Worm (Caenorhabditis elegans) whole organism, late embryonic: ENCODE data around the gene bed-1.

ENCODE experiments used
- C08G9.2 ChIP-seq: sonication (generic microtip); optimal IDR thresholded peaks from 2 replicates; lab custom pipeline; 2016; ENCODE audit warnings: mild to moderate bottlenecking, missing genetic modification characterization, moderate library complexity, missing compliant biosample characterization
- ahr-1 ChIP-seq: sonication (generic microtip); optimal IDR thresholded peaks from 2 replicates; lab custom pipeline; 2016; ENCODE audit warnings: missing genetic modification characterization, missing compliant biosample characterization
- ceh-14 ChIP-seq: sonication (generic microtip); optimal IDR thresholded peaks from 2 replicates; lab custom pipeline; 2016; ENCODE audit warnings: missing genotype, missing genetic modification characterization, missing compliant biosample characterization
- ceh-22 ChIP-seq: sonication (generic microtip); optimal IDR thresholded peaks from 2 replicates; lab custom pipeline; 2017; ENCODE audit warnings: missing biosample characterization, missing genetic modification characterization
- ceh-30 ChIP-seq: fragments of 150-350 bp; optimal IDR thresholded peaks from 2 replicates; lab custom pipeline; 2014; ENCODE audit warnings: missing biosample characterization, missing genetic modification characterization
- ceh-48 ChIP-seq: sonication (generic microtip); optimal IDR thresholded peaks from 2 replicates; lab custom pipeline; 2016; ENCODE audit warnings: missing genetic modification characterization, inconsistent platforms, missing compliant biosample characterization
- ceh-6 ChIP-seq: fragments of 200-800 bp; sonication (Bioruptor generic); optimal IDR thresholded peaks from 2 replicates; lab custom pipeline; 2018; ENCODE audit warnings: mild to moderate bottlenecking, missing genetic modification characterization, missing compliant biosample characterization
- che-1 ChIP-seq: sonication (generic microtip); optimal IDR thresholded peaks from 2 replicates; lab custom pipeline; 2016; ENCODE audit warnings: mild to moderate bottlenecking, missing genetic modification characterization, missing compliant biosample characterization
- elt-2 ChIP-seq: sonication (generic microtip); optimal IDR thresholded peaks from 2 replicates; lab custom pipeline; 2016; ENCODE audit warnings: missing genetic modification reagents, missing genetic modification characterization, missing compliant biosample characterization
- ets-4 ChIP-seq: sonication (generic microtip); optimal IDR thresholded peaks from 2 replicates; lab custom pipeline; 2016; ENCODE audit warnings: missing genetic modification characterization, missing compliant biosample characterization
- hlh-15 ChIP-seq: sonication (generic microtip); optimal IDR thresholded peaks from 2 replicates; lab custom pipeline; 2016; ENCODE audit warnings: missing genetic modification characterization, missing compliant biosample characterization
- hlh-8 ChIP-seq: sonication (generic microtip); optimal IDR thresholded peaks from 2 replicates; lab custom pipeline; 2016; ENCODE audit warnings: missing genotype, missing genetic modification characterization, missing compliant biosample characterization
- lin-11 ChIP-seq: fragments of 200-800 bp; sonication (Bioruptor generic); optimal IDR thresholded peaks from 2 replicates; lab custom pipeline; 2018; ENCODE audit warnings: mild to moderate bottlenecking, missing genetic modification characterization, missing compliant biosample characterization
- odd-2 ChIP-seq: sonication (generic microtip); optimal IDR thresholded peaks from 2 replicates; lab custom pipeline; 2017; ENCODE audit warnings: antibody characterized with exemption, mild to moderate bottlenecking, missing genetic modification characterization, missing compliant biosample characterization
- pag-3 ChIP-seq: sonication (generic microtip); optimal IDR thresholded peaks from 2 replicates; lab custom pipeline; 2016; ENCODE audit warnings: missing compliant biosample characterization, missing genetic modification characterization, borderline replicate concordance
- pax-1 ChIP-seq: fragments of 150-350 bp; optimal IDR thresholded peaks from 2 replicates; lab custom pipeline; 2014; ENCODE audit warnings: missing biosample characterization, missing genetic modification characterization
- pros-1 ChIP-seq: fragments of 150-350 bp; optimal IDR thresholded peaks from 2 replicates; lab custom pipeline; 2014; ENCODE audit warnings: missing biosample characterization, missing genetic modification reagents, missing genetic modification characterization
- rnt-1 ChIP-seq: sonication (generic microtip); optimal IDR thresholded peaks from 2 replicates; lab custom pipeline; 2016; ENCODE audit warnings: missing genetic modification characterization, missing compliant biosample characterization
- unc-3 ChIP-seq, 2 experiments: fragments of 200-800 bp in 1 of 2; sonication (Bioruptor generic) in 1 of 2; sonication (generic microtip) in 1 of 2; conservative IDR thresholded peaks in 1 of 2; optimal IDR thresholded peaks in 1 of 2; 2 replicates each; pipeline versions ENCODE4 v1.3.6 to Lab custom; 2016 to 2022; ENCODE audit warnings: missing compliant biosample characterization in 2 of 2, missing genetic modification characterization in 2 of 2, missing genetic modification reagents in 1 of 2
- unc-86 ChIP-seq: sonication (generic microtip); optimal IDR thresholded peaks from 2 replicates; lab custom pipeline; 2016; ENCODE audit warnings: missing genetic modification characterization, missing compliant biosample characterization
- zip-5 ChIP-seq: sonication (generic microtip); optimal IDR thresholded peaks from 2 replicates; lab custom pipeline; 2016; ENCODE audit warnings: missing genetic modification characterization, missing compliant biosample characterization

The bed-1 gene

ce11 chrV:19116872-19117372, 7.8 kb downstream of the bed-1 start:
- TF ChIP-seq ceh-48 (tag; lab: Kevin White, UChicago), result peak; percentile 36
- TF ChIP-seq ceh-6 (GFP tag; lab: Kevin White, UChicago), result no peak

ce11 chrV:19113639-19114038, 11.1 kb downstream of the bed-1 start:
- peak; percentile 62 for TF ChIP-seq ceh-48 (tag; lab: Kevin White, UChicago)

ce11 chrV:19112590-19112989, 12.1 kb downstream of the bed-1 start:
- TF ChIP-seq ceh-48 (tag; lab: Kevin White, UChicago), result peak; percentile 70

- TF ChIP-seq elt-2 (tag; lab: Kevin White, UChicago) (no peak), hlh-15 (no peak), ceh-48 (tag; lab: Kevin White, UChicago) (peak; percentile 6)
These were observed 17.7 kb downstream of the bed-1 start for ce11 chrV:19107065-19107464.

ce11 chrV:19101589-19102201, 23.0 kb downstream of the bed-1 start, which contains the start of gene zhp-4:
Gene zhp-4 (minus strand): TSS chrV:19101786.
- peak; percentile 90 for TF ChIP-seq ceh-48 (tag; lab: Kevin White, UChicago)

- peak; percentile 8 for TF ChIP-seq ceh-48 (tag; lab: Kevin White, UChicago)
These were observed 24.1 kb downstream of the bed-1 start for ce11 chrV:19100663-19101062.

ce11 chrV:19100139-19100538, 24.6 kb downstream of the bed-1 start:
- TF ChIP-seq ceh-48 (tag; lab: Kevin White, UChicago), result peak; percentile 43

- peak; percentile 59 for TF ChIP-seq ceh-48 (tag; lab: Kevin White, UChicago)
- no peak for TF ChIP-seq zip-5 (tag; lab: Kevin White, UChicago)
- TF ChIP-seq, all 69 proteins: peak for 1
These were observed 25.2 kb downstream of the bed-1 start for ce11 chrV:19099504-19099903.

- TF ChIP-seq pax-1 (tag; lab: Kevin White, UChicago), result no peak
- TF ChIP-seq hlh-8 (tag; lab: Kevin White, UChicago), result no peak
- no peak for TF ChIP-seq ceh-22
- TF ChIP-seq rnt-1 (tag; lab: Kevin White, UChicago), result no peak
- TF ChIP-seq pros-1 (tag; lab: Kevin White, UChicago), result no peak
- no peak for TF ChIP-seq ceh-6 (GFP tag; lab: Kevin White, UChicago)
- TF ChIP-seq odd-2 (tag; lab: Kevin White, UChicago), result no peak
- TF ChIP-seq C08G9.2 (tag; lab: Kevin White, UChicago), result no peak
- TF ChIP-seq unc-3 (GFP tag; conservative IDR thresholded peaks at IDR 0.05; lab: Robert Waterston, UW), result no peak
- TF ChIP-seq unc-3 (tag; optimal IDR thresholded peaks at IDR 0.05; lab: Kevin White, UChicago), result no peak
- TF ChIP-seq ceh-30, result no peak
- TF ChIP-seq che-1 (tag; lab: Kevin White, UChicago), result no peak
- TF ChIP-seq ahr-1, result no peak
- TF ChIP-seq lin-11 (tag; lab: Kevin White, UChicago), result no peak
- TF ChIP-seq ets-4 (tag; lab: Kevin White, UChicago), result no peak
- no peak for TF ChIP-seq ceh-14 (tag; lab: Kevin White, UChicago)
- TF ChIP-seq unc-86 (tag; lab: Kevin White, UChicago), result no peak
These were observed 33.8 kb downstream of the bed-1 start for ce11 chrV:19090885-19091284.

ce11 chrV:19087426-19087825, 37.3 kb downstream of the bed-1 start, which contains the start of gene nhr-145:
Gene nhr-145 (plus strand): TSS chrV:19087723.
- TF ChIP-seq ceh-48 (tag; lab: Kevin White, UChicago) (peak; percentile 39), pag-3 (tag; lab: Kevin White, UChicago) (no peak)
